Worm (Caenorhabditis elegans) whole organism, L1 larva: Measurements from ENCODE around the gene T23F2.5.

ENCODE experiments used
- fkh-10 ChIP-seq: sonication (generic microtip); optimal IDR thresholded peaks from 2 replicates; lab custom pipeline; 2017; ENCODE audit warnings: missing biosample characterization, missing genetic modification reagents, missing genetic modification characterization
- fkh-8 ChIP-seq: sonication (generic microtip); optimal IDR thresholded peaks from 2 replicates; lab custom pipeline; 2016; ENCODE audit warnings: mild to moderate bottlenecking, missing genetic modification characterization, missing compliant biosample characterization
- nhr-12 ChIP-seq: sonication (generic microtip); optimal IDR thresholded peaks from 2 replicates; lab custom pipeline; 2017; ENCODE audit warnings: missing biosample characterization, missing genetic modification characterization
- nhr-237 ChIP-seq: fragments of 150-350 bp; optimal IDR thresholded peaks from 2 replicates; lab custom pipeline; 2014; ENCODE audit warnings: missing biosample characterization, missing genetic modification characterization
- nhr-76 ChIP-seq: sonication (generic microtip); optimal IDR thresholded peaks from 2 replicates; lab custom pipeline; 2017; ENCODE audit warnings: missing biosample characterization, missing genetic modification characterization

- no peak for TF ChIP-seq nhr-237
- no peak for TF ChIP-seq nhr-76 (tag; lab: Kevin White, UChicago)
- TF ChIP-seq fkh-10 (GFP tag; lab: Kevin White, UChicago) = no peak
- TF ChIP-seq fkh-8 (tag; lab: Kevin White, UChicago) = no peak
- no peak for TF ChIP-seq nhr-12 (tag; lab: Kevin White, UChicago)
Measured at ce11 chrX:5543651-5544050, 26.7 kb upstream of the T23F2.5 start, which contains the start of gene C54G7.1.
